Worm (Caenorhabditis elegans) whole organism, L2 larva: Measurements from ENCODE around the gene math-25.
A peak's percentile ranks its signal among the peaks of the same experiment; 100 is the strongest.

Source experiments
- C34F6.9 ChIP-seq: fragments of 150-350 bp; optimal IDR thresholded peaks from 2 replicates; lab custom pipeline; 2014; ENCODE audit warnings: missing biosample characterization, missing genetic modification characterization
- F13H6.1 ChIP-seq: sonication (generic microtip); optimal IDR thresholded peaks from 2 replicates; lab custom pipeline; 2016; ENCODE audit warnings: missing genetic modification characterization, missing compliant biosample characterization
- R02D3.7 ChIP-seq: fragments of 150-350 bp; optimal IDR thresholded peaks from 2 replicates; lab custom pipeline; 2014; ENCODE audit warnings: missing biosample characterization, missing genetic modification characterization
- ZK546.5 ChIP-seq: sonication (generic microtip); optimal IDR thresholded peaks from 2 replicates; lab custom pipeline; 2017; ENCODE audit warnings: missing biosample characterization, missing genetic modification characterization
- aly-2 ChIP-seq: fragments of 150-350 bp; optimal IDR thresholded peaks from 2 replicates; lab custom pipeline; 2014; ENCODE audit warnings: missing biosample characterization, missing genetic modification characterization
- ama-1 ChIP-seq: fragments of 150-350 bp; optimal IDR thresholded peaks from 2 replicates; lab custom pipeline; 2018; ENCODE audit warnings: inconsistent platforms
- blmp-1 ChIP-seq: sonication (generic microtip); optimal IDR thresholded peaks from 2 replicates; lab custom pipeline; 2017; ENCODE audit warnings: missing genetic modification characterization, mild to moderate bottlenecking, missing compliant biosample characterization, antibody characterized with exemption, moderate library complexity; ENCODE audit not compliant: insufficient read depth
- crh-2 ChIP-seq: sonication (generic microtip); optimal IDR thresholded peaks from 2 replicates; lab custom pipeline; 2017; ENCODE audit warnings: missing biosample characterization, missing genetic modification characterization
- dmd-4 ChIP-seq: sonication (generic microtip); optimal IDR thresholded peaks from 2 replicates; lab custom pipeline; 2017; ENCODE audit warnings: missing biosample characterization, missing genetic modification characterization
- egl-27 ChIP-seq: sonication (generic microtip); optimal IDR thresholded peaks from 3 replicates; lab custom pipeline; 2017; ENCODE audit warnings: missing biosample characterization, missing genetic modification reagents, missing genetic modification characterization
- elt-1 ChIP-seq: fragments of 150-350 bp; optimal IDR thresholded peaks from 2 replicates; lab custom pipeline; 2014; ENCODE audit warnings: missing biosample characterization, missing genetic modification characterization
- fos-1 ChIP-seq: fragments of 150-350 bp; optimal IDR thresholded peaks from 2 replicates; lab custom pipeline; 2014; ENCODE audit warnings: missing biosample characterization, missing genetic modification characterization
- lin-11 ChIP-seq: fragments of 150-350 bp; sonication (generic microtip); optimal IDR thresholded peaks from 2 replicates; lab custom pipeline; 2014; ENCODE audit warnings: missing biosample characterization, missing genetic modification characterization, inconsistent platforms, mixed read lengths
- lin-39 ChIP-seq: fragments of 150-350 bp; optimal IDR thresholded peaks from 2 replicates; lab custom pipeline; 2014; ENCODE audit warnings: missing biosample characterization, missing genetic modification reagents, missing genetic modification characterization
- lsy-2 ChIP-seq, 2 experiments: fragments of 150-350 bp in 1 of 2; sonication (generic microtip) in 1 of 2; optimal IDR thresholded peaks; 2 replicates each; lab custom pipeline; 2014 to 2017; ENCODE audit warnings: missing biosample characterization in 2 of 2, missing genetic modification characterization in 2 of 2
- mab-5 ChIP-seq: fragments of 150-350 bp; optimal IDR thresholded peaks from 2 replicates; lab custom pipeline; 2014; ENCODE audit warnings: missing biosample characterization, missing genetic modification characterization
- mbf-1 ChIP-seq: sonication (generic microtip); optimal IDR thresholded peaks from 2 replicates; lab custom pipeline; 2017; ENCODE audit warnings: missing biosample characterization, missing genetic modification characterization
- mdl-1 ChIP-seq, 2 experiments: fragments of 150-350 bp in 1 of 2; sonication (generic microtip) in 1 of 2; optimal IDR thresholded peaks; 2 replicates each; lab custom pipeline; 2017; ENCODE audit warnings: missing biosample characterization in 2 of 2, missing genetic modification characterization in 2 of 2
- nhr-11 ChIP-seq: fragments of 150-350 bp; optimal IDR thresholded peaks from 2 replicates; lab custom pipeline; 2014; ENCODE audit warnings: missing biosample characterization, missing genetic modification characterization
- nhr-129 ChIP-seq: fragments of 150-350 bp; optimal IDR thresholded peaks from 2 replicates; lab custom pipeline; 2014; ENCODE audit warnings: missing biosample characterization, missing genetic modification characterization
- nhr-23 ChIP-seq: fragments of 150-350 bp; optimal IDR thresholded peaks from 2 replicates; lab custom pipeline; 2014; ENCODE audit warnings: missing biosample characterization, missing genetic modification reagents, missing genetic modification characterization
- nhr-237 ChIP-seq: fragments of 150-350 bp; optimal IDR thresholded peaks from 2 replicates; lab custom pipeline; 2014; ENCODE audit warnings: missing biosample characterization, missing genetic modification characterization
- nhr-25 ChIP-seq: fragments of 150-350 bp; sonication (generic microtip); optimal IDR thresholded peaks from 3 replicates; lab custom pipeline; 2014; ENCODE audit warnings: missing biosample characterization, missing genetic modification characterization
- nhr-6 ChIP-seq: fragments of 150-350 bp; optimal IDR thresholded peaks from 2 replicates; lab custom pipeline; 2014; ENCODE audit warnings: missing biosample characterization, missing genetic modification characterization
- nhr-77 ChIP-seq: fragments of 150-350 bp; optimal IDR thresholded peaks from 2 replicates; lab custom pipeline; 2014; ENCODE audit warnings: missing biosample characterization, missing genetic modification characterization
- peb-1 ChIP-seq: fragments of 150-350 bp; optimal IDR thresholded peaks from 2 replicates; lab custom pipeline; 2014; ENCODE audit warnings: missing biosample characterization, missing genetic modification characterization
- sem-4 ChIP-seq: fragments of 150-350 bp; optimal IDR thresholded peaks from 2 replicates; lab custom pipeline; 2014; ENCODE audit warnings: missing biosample characterization, missing genetic modification reagents, missing genetic modification characterization
- sma-3 ChIP-seq: sonication (generic microtip); optimal IDR thresholded peaks from 2 replicates; lab custom pipeline; 2016; ENCODE audit warnings: missing genetic modification reagents, missing genetic modification characterization, missing compliant biosample characterization
- sma-9 ChIP-seq, 2 experiments: fragments of 150-350 bp in 1 of 2; sonication (generic microtip) in 1 of 2; optimal IDR thresholded peaks; 2 replicates each; lab custom pipeline; 2014 to 2016; ENCODE audit warnings: missing genetic modification characterization in 2 of 2, mild to moderate bottlenecking in 1 of 2, missing biosample characterization in 1 of 2, missing compliant biosample characterization in 1 of 2, missing genetic modification reagents in 1 of 2, moderate library complexity in 1 of 2
- snpc-4 ChIP-seq: fragments of 150-350 bp; optimal IDR thresholded peaks from 2 replicates; lab custom pipeline; 2014; ENCODE audit warnings: missing biosample characterization, missing genetic modification characterization
- unc-39 ChIP-seq: fragments of 150-350 bp; optimal IDR thresholded peaks from 2 replicates; lab custom pipeline; 2014; ENCODE audit warnings: missing biosample characterization, missing genetic modification characterization
- ztf-1 ChIP-seq: fragments of 200-800 bp; sonication (Bioruptor generic); conservative IDR thresholded peaks from 2 replicates; pipeline ENCODE4 v1.3.6; 2022; ENCODE audit warnings: missing genetic modification characterization, missing compliant biosample characterization
- ztf-11 ChIP-seq: sonication (generic microtip); optimal IDR thresholded peaks from 2 replicates; lab custom pipeline; 2017; ENCODE audit warnings: missing biosample characterization, missing genetic modification characterization
- ztf-4 ChIP-seq: fragments of 150-350 bp; optimal IDR thresholded peaks from 2 replicates; lab custom pipeline; 2014; ENCODE audit warnings: missing biosample characterization, missing genetic modification characterization

Gene math-25

DNA sequence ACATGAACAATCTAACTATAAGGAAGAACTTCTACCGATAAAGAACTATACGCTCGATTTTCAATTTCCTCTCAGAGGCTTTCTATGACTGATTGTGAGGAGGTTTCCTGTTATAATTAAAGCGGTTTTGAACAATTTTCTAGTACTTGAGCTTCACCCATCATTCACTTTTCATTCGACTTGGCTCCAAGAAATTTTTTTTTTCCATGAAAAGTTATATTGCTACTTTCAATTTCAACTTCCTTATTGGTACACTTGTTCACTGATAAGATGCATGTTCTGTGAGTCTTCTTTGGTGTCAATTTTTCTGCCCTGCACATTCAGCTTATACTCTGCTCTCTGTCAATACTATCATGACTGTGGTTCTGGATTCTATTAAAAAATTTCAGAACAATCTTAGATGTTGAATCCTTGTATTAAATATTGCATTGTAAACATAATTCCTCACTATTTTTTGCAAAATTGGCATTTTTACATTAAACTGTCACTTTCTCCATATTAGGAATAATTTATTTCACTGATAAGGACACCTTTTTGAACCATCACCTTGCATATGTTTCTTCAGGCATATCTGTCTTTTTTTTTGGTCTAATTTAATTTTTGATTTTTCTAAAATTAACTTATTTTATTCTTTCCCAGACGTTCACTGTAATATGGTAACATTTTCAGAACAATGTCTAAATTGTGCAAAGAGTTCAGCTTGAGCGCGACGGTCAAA, 24.8 kb upstream of the math-25 start, which contains the start of gene math-10:
math-10 (plus strand) TSS at position 668 of the 718 bp plus-strand sequence.
- TF ChIP-seq C34F6.9 (no peak), fos-1 (tag; lab: Kevin White, UChicago) (peak; percentile 24), blmp-1 (tag; lab: Kevin White, UChicago) (no peak), nhr-23 (tag; lab: Kevin White, UChicago) (no peak), nhr-237 (tag; lab: Kevin White, UChicago) (no peak), nhr-25 (tag; lab: Kevin White, UChicago) (no peak), mdl-1 (tag; optimal IDR thresholded peaks at IDR 0.05; lab: Kevin White, UChicago) (no peak), crh-2 (tag; lab: Kevin White, UChicago) (peak; percentile 7), nhr-6 (tag; lab: Kevin White, UChicago) (no peak), mab-5 (tag; lab: Kevin White, UChicago) (no peak), mbf-1 (tag; lab: Kevin White, UChicago) (no peak), R02D3.7 (tag; lab: Kevin White, UChicago) (no peak), ztf-4 (no peak), sma-9 (GFP tag; optimal IDR thresholded peaks at IDR 0.05; lab: Kevin White, UChicago) (no peak), sma-9 (tag; optimal IDR thresholded peaks at IDR 0.05; lab: Kevin White, UChicago) (no peak)

DNA sequence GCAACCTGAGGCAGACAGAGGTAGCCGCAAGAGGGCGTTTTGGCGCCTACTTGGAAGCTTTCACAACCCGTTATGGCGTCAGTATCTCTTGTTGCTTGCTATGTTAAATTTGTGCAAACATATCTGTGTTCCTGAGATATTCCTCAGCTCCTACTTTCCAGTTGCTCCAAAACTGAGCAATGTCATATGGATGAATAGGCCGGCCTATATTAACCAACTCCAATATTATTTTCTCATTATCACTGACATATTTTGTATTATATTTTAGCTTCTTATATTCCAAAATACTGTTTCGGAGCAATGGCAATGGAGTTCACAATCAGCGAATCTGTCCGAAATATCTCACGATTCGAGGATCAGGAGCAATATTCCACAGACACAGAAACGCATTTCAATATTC, 20.2 kb upstream of the math-25 start, which contains the start of gene math-13:
math-13 (plus strand) TSS at position 301 of the 400 bp plus-strand sequence.
- no peak for TF ChIP-seq ama-1 (lab: Kevin White, UChicago)
- no peak for TF ChIP-seq nhr-237 (tag; lab: Kevin White, UChicago)
- TF ChIP-seq blmp-1 (tag; lab: Kevin White, UChicago) = no peak
- TF ChIP-seq elt-1 (tag; lab: Kevin White, UChicago) = no peak
- no peak for TF ChIP-seq C34F6.9
- no peak for TF ChIP-seq dmd-4 (tag; lab: Kevin White, UChicago)
- no peak for TF ChIP-seq egl-27 (tag; lab: Kevin White, UChicago)
- TF ChIP-seq snpc-4 (tag; lab: Kevin White, UChicago) = no peak
- no peak for TF ChIP-seq aly-2 (tag; lab: Kevin White, UChicago)
- no peak for TF ChIP-seq ztf-11 (tag; lab: Kevin White, UChicago)
- TF ChIP-seq nhr-77 = no peak
- TF ChIP-seq nhr-25 (tag; lab: Kevin White, UChicago) = no peak
- no peak for TF ChIP-seq nhr-129 (tag; lab: Kevin White, UChicago)
- no peak for TF ChIP-seq nhr-11
- TF ChIP-seq sma-3 = no peak
- no peak for TF ChIP-seq F13H6.1 (tag; lab: Kevin White, UChicago)
- no peak for TF ChIP-seq ztf-1 (GFP tag; lab: Robert Waterston, UW)
- no peak for TF ChIP-seq ztf-4
- TF ChIP-seq unc-39 (tag; lab: Kevin White, UChicago) = no peak

DNA sequence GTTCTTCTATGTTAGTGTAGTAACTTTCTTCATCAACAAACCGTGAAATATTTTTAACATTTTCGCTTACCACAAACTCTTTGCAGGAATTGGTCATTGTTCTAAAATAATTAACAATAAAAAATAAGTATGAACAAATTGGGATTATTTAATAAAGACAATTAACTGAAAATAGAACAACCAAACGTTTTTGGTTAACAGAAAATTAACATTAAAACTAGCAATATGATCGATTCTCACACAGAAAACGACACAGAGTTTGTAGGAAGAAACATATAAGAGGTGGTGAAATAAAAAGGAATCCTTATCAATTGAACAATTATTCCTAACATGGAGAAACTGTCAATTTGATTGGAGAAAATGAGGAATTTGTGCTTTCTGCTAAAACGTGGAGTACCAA, 17.2 kb upstream of the math-25 start, which contains the start of gene math-16:
math-16 (minus strand) TSS at position 101 of the 400 bp plus-strand sequence.
- TF ChIP-seq lsy-2 (tag; optimal IDR thresholded peaks at IDR 0.05; lab: Kevin White, UChicago) = no peak
- TF ChIP-seq ZK546.5 (tag; lab: Kevin White, UChicago) = no peak
- TF ChIP-seq nhr-25 (tag; lab: Kevin White, UChicago) = no peak
- TF ChIP-seq nhr-129 (tag; lab: Kevin White, UChicago) = no peak
- no peak for TF ChIP-seq egl-27 (tag; lab: Kevin White, UChicago)
- no peak for TF ChIP-seq lin-11
- TF ChIP-seq F13H6.1 (tag; lab: Kevin White, UChicago) = no peak
- TF ChIP-seq sem-4 (tag; lab: Kevin White, UChicago) = no peak
- TF ChIP-seq nhr-77 = no peak
- no peak for TF ChIP-seq peb-1 (tag; lab: Kevin White, UChicago)
- TF ChIP-seq lin-39 (tag; lab: Kevin White, UChicago) = no peak
- TF ChIP-seq, all 48 proteins: peak for 0

DNA sequence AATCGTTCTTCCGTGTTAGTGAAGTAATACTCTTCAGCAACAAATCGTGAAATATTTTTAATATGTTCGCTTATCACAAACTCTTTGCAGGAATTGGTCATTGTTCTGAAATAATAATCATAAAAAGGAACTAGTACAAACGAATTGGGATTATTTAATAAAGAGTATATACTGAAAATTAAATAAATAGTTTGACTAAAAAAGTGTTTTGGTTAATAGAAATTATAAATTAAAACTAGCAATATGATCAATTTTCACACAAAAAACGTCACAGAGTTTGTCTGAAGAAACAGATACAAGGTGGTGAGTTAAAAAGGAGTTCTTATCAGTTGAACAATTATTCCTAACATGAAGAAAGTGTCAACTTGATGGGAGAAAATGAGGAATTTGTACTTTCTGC, 13.2 kb upstream of the math-25 start, which contains the start of gene math-5:
math-5 (minus strand) TSS at position 101 of the 400 bp plus-strand sequence.
- TF ChIP-seq peb-1 (tag; lab: Kevin White, UChicago) = no peak
- no peak for TF ChIP-seq ztf-11 (tag; lab: Kevin White, UChicago)
- no peak for TF ChIP-seq lsy-2 (tag; optimal IDR thresholded peaks at IDR 0.05; lab: Kevin White, UChicago)
- TF ChIP-seq, all 48 proteins: peak for 0
